Fruit fly (Drosophila melanogaster): Measurements from ENCODE around the gene endos.

- TF ChIP-seq Sin3A (optimal IDR thresholded peaks at IDR 0.05) = no peak
- no peak for TF ChIP-seq psq (optimal IDR thresholded peaks at IDR 0.05)
- TF ChIP-seq Myc (optimal IDR thresholded peaks at IDR 0.05) = no peak
- TF ChIP-seq h (optimal IDR thresholded peaks at IDR 0.05) = no peak
- TF ChIP-seq ttk (optimal IDR thresholded peaks at IDR 0.05) = no peak
- TF ChIP-seq insv (optimal IDR thresholded peaks at IDR 0.05) = no peak
Observed at dm6 chr3L:14049620-14050253, 18.2 kb upstream of the endos start, which contains the start of gene Neurl4.

All from Kc167 (cell line).